Fruit fly (Drosophila melanogaster): ENCODE measurements around the gene mtd.
A peak's percentile ranks its signal among the peaks of the same experiment; 100 is the strongest.

dm6 chr3R:5316790-5317189 lies 33.5 kb downstream of the mtd start:
- TF ChIP-seq CG8319 (GFP tag; optimal IDR thresholded peaks at IDR 0.05): no peak
- TF ChIP-seq OdsH (GFP tag; optimal IDR thresholded peaks at IDR 0.05): no peak
- TF ChIP-seq CG9139 (GFP tag; optimal IDR thresholded peaks at IDR 0.05): no peak
- no peak for TF ChIP-seq CG3032 (tag; optimal IDR thresholded peaks at IDR 0.05)
- TF ChIP-seq svp (GFP tag): peak; percentile 87
- TF ChIP-seq CG8632 (GFP tag; optimal IDR thresholded peaks at IDR 0.05): no peak
- TF ChIP-seq CG10669 (GFP tag; optimal IDR thresholded peaks at IDR 0.05): no peak
- no peak for TF ChIP-seq CG7368 (GFP tag; optimal IDR thresholded peaks at IDR 0.05)
